Worm (Caenorhabditis elegans) whole organism, L4 larva: ENCODE data around the gene BE10.4.
A peak's percentile ranks its signal among the peaks of the same experiment; 100 is the strongest.

ENCODE experiments used
- F10B5.3 ChIP-seq: sonication (generic microtip); optimal IDR thresholded peaks from 2 replicates; lab custom pipeline; 2016; ENCODE audit warnings: mild to moderate bottlenecking, missing genetic modification characterization, missing compliant biosample characterization
- F26F4.8 ChIP-seq: fragments of 200-800 bp; sonication (Bioruptor generic); conservative IDR thresholded peaks from 2 replicates; pipeline ENCODE4 v1.3.6; 2022; ENCODE audit warnings: missing genetic modification characterization, missing compliant biosample characterization
- F37D6.2 ChIP-seq: sonication (generic microtip); optimal IDR thresholded peaks from 2 replicates; lab custom pipeline; 2016; ENCODE audit warnings: mild to moderate bottlenecking, missing genetic modification characterization, missing compliant biosample characterization
- F44E2.7 ChIP-seq: fragments of 200-800 bp; sonication (Bioruptor generic); IDR thresholded peaks from 2 replicates; pipeline ENCODE4 v2.1.2; 2022; ENCODE audit warnings: missing genetic modification characterization, missing compliant biosample characterization
- Y105C5A.15 ChIP-seq: fragments of 200-800 bp; sonication (Bioruptor generic); IDR thresholded peaks from 2 replicates; pipeline ENCODE4 v1.3.6; 2022; ENCODE audit warnings: missing genetic modification characterization, missing compliant biosample characterization
- Y48G9A.11 ChIP-seq: fragments of 200-800 bp; sonication (Bioruptor generic); IDR thresholded peaks from 2 replicates; pipeline ENCODE4 v1.3.6; 2022; ENCODE audit warnings: missing genetic modification reagents, missing genetic modification characterization, missing compliant biosample characterization
- Y75B8A.6 ChIP-seq: fragments of 200-800 bp; sonication (Bioruptor generic); IDR thresholded peaks from 2 replicates; pipeline ENCODE4 v1.3.6; 2022; ENCODE audit warnings: missing genetic modification reagents, missing genetic modification characterization, missing compliant biosample characterization
- aly-2 ChIP-seq: sonication (generic microtip); optimal IDR thresholded peaks from 2 replicates; lab custom pipeline; 2018; ENCODE audit warnings: missing biosample characterization, missing genetic modification characterization
- attf-4 ChIP-seq: sonication (generic microtip); optimal IDR thresholded peaks from 3 replicates; lab custom pipeline; 2017; ENCODE audit warnings: missing biosample characterization, missing genetic modification characterization
- ceh-44 ChIP-seq: fragments of 200-800 bp; sonication (Bioruptor generic); IDR thresholded peaks from 2 replicates; pipeline ENCODE4 v1.3.6; 2022; ENCODE audit warnings: missing genetic modification reagents, missing genetic modification characterization, missing compliant biosample characterization
- ceh-62 ChIP-seq: sonication (generic microtip); optimal IDR thresholded peaks from 2 replicates; lab custom pipeline; 2017; ENCODE audit warnings: missing biosample characterization, missing genetic modification characterization
- ceh-82 ChIP-seq: sonication (generic microtip); optimal IDR thresholded peaks from 2 replicates; lab custom pipeline; 2017; ENCODE audit warnings: missing biosample characterization, missing genetic modification characterization
- ces-1 ChIP-seq: fragments of 150-350 bp; sonication (generic microtip); optimal IDR thresholded peaks from 4 replicates; lab custom pipeline; 2014; ENCODE audit warnings: missing biosample characterization, missing genetic modification reagents, missing genetic modification characterization
- cey-2 ChIP-seq: sonication (generic microtip); optimal IDR thresholded peaks from 3 replicates; lab custom pipeline; 2017; ENCODE audit warnings: missing genetic modification characterization, mild to moderate bottlenecking, missing compliant biosample characterization, antibody characterized with exemption, borderline replicate concordance; ENCODE audit not compliant: insufficient read depth
- ctbp-1 ChIP-seq: fragments of 200-800 bp; sonication (Bioruptor generic); IDR thresholded peaks from 2 replicates; pipeline ENCODE4 v1.3.6; 2022; ENCODE audit warnings: missing genetic modification reagents, missing genetic modification characterization, missing compliant biosample characterization
- daf-12 ChIP-seq: fragments of 150-350 bp; optimal IDR thresholded peaks from 2 replicates; lab custom pipeline; 2014; ENCODE audit warnings: missing biosample characterization, missing genetic modification reagents, missing genetic modification characterization
- daf-19 ChIP-seq: fragments of 200-800 bp; sonication (Bioruptor generic); conservative IDR thresholded peaks from 2 replicates; pipeline ENCODE4 v1.3.6; 2022; ENCODE audit warnings: missing genetic modification characterization, missing compliant biosample characterization
- dmd-6 ChIP-seq: fragments of 200-800 bp; sonication (Bioruptor generic); IDR thresholded peaks from 2 replicates; pipeline ENCODE4 v1.3.6; 2022; ENCODE audit warnings: missing genetic modification reagents, missing genetic modification characterization, missing compliant biosample characterization
- dpl-1 ChIP-seq: fragments of 150-350 bp; optimal IDR thresholded peaks from 2 replicates; lab custom pipeline; 2014; ENCODE audit warnings: missing biosample characterization, missing genetic modification reagents, missing genetic modification characterization
- duxl-1 ChIP-seq: sonication (generic microtip); optimal IDR thresholded peaks from 2 replicates; lab custom pipeline; 2016; ENCODE audit warnings: mild to moderate bottlenecking, missing genetic modification characterization, moderate library complexity, missing compliant biosample characterization; ENCODE audit not compliant: poor library complexity
- dve-1 ChIP-seq: sonication (generic microtip); optimal IDR thresholded peaks from 2 replicates; lab custom pipeline; 2017; ENCODE audit warnings: antibody characterized with exemption, mild to moderate bottlenecking, missing genetic modification characterization, missing compliant biosample characterization; ENCODE audit not compliant: insufficient read depth
- egl-27 ChIP-seq: sonication (generic microtip); optimal IDR thresholded peaks from 3 replicates; lab custom pipeline; 2017; ENCODE audit warnings: missing biosample characterization, missing genetic modification reagents, missing genetic modification characterization
- gei-8 ChIP-seq: fragments of 200-800 bp; sonication (Bioruptor generic); optimal IDR thresholded peaks from 2 replicates; lab custom pipeline; 2018; ENCODE audit warnings: mild to moderate bottlenecking, missing genetic modification characterization, missing compliant biosample characterization
- hlh-30 ChIP-seq: sonication (generic microtip); optimal IDR thresholded peaks from 2 replicates; lab custom pipeline; 2017; ENCODE audit warnings: antibody characterized with exemption, mild to moderate bottlenecking, missing genetic modification characterization, missing compliant biosample characterization; ENCODE audit not compliant: insufficient read depth
- hmg-1.1 ChIP-seq: fragments of 200-800 bp; sonication (Bioruptor generic); IDR thresholded peaks from 2 replicates; pipeline ENCODE4 v1.3.6; 2022; ENCODE audit warnings: missing genetic modification reagents, missing genetic modification characterization, missing compliant biosample characterization
- jun-1 ChIP-seq: fragments of 150-350 bp; optimal IDR thresholded peaks from 2 replicates; lab custom pipeline; 2014; ENCODE audit warnings: missing biosample characterization, missing genetic modification reagents, missing genetic modification characterization
- lin-15B ChIP-seq: fragments of 150-350 bp; sonication (generic microtip); optimal IDR thresholded peaks from 3 replicates; lab custom pipeline; 2014; ENCODE audit warnings: missing biosample characterization, missing genetic modification characterization
- lir-3 ChIP-seq: sonication (generic microtip); optimal IDR thresholded peaks from 2 replicates; lab custom pipeline; 2016; ENCODE audit warnings: mild to moderate bottlenecking, missing genetic modification characterization, missing compliant biosample characterization
- lsy-2 ChIP-seq, 2 experiments: fragments of 150-350 bp in 1 of 2; sonication (generic microtip) in 1 of 2; optimal IDR thresholded peaks; 2 replicates each; lab custom pipeline; 2014 to 2017; ENCODE audit warnings: missing biosample characterization in 2 of 2, missing genetic modification characterization in 2 of 2
- mdt-29 ChIP-seq: fragments of 200-800 bp; sonication (Bioruptor generic); IDR thresholded peaks from 2 replicates; pipeline ENCODE4 v1.3.6; 2022; ENCODE audit warnings: missing genetic modification reagents, missing genetic modification characterization, missing compliant biosample characterization
- mes-2 ChIP-seq: sonication (generic microtip); optimal IDR thresholded peaks from 2 replicates; lab custom pipeline; 2016; ENCODE audit warnings: missing genotype, mild to moderate bottlenecking, missing genetic modification characterization, missing compliant biosample characterization; ENCODE audit not compliant: poor library complexity, severe bottlenecking
- mxl-2 ChIP-seq: fragments of 200-800 bp; sonication (Bioruptor generic); conservative IDR thresholded peaks from 2 replicates; pipeline ENCODE4 v1.3.6; 2022; ENCODE audit warnings: missing genetic modification reagents, missing genetic modification characterization, missing compliant biosample characterization
- nhr-102 ChIP-seq: sonication (generic microtip); optimal IDR thresholded peaks from 2 replicates; lab custom pipeline; 2016; ENCODE audit warnings: mild to moderate bottlenecking, missing genetic modification characterization, moderate library complexity, missing compliant biosample characterization
- nhr-237 ChIP-seq: sonication (generic microtip); optimal IDR thresholded peaks from 2 replicates; lab custom pipeline; 2017; ENCODE audit warnings: missing biosample characterization, missing genetic modification characterization
- nhr-25 ChIP-seq: sonication (generic microtip); optimal IDR thresholded peaks from 2 replicates; lab custom pipeline; 2017; ENCODE audit warnings: missing genetic modification characterization, mild to moderate bottlenecking, missing compliant biosample characterization, antibody characterized with exemption, moderate library complexity, borderline replicate concordance; ENCODE audit not compliant: insufficient read depth
- nhr-48 ChIP-seq: sonication (generic microtip); optimal IDR thresholded peaks from 2 replicates; lab custom pipeline; 2016; ENCODE audit warnings: mild to moderate bottlenecking, missing genetic modification characterization, missing compliant biosample characterization
- nhr-76 ChIP-seq: fragments of 150-350 bp; optimal IDR thresholded peaks from 2 replicates; lab custom pipeline; 2014; ENCODE audit warnings: missing biosample characterization, missing genetic modification characterization
- nhr-77 ChIP-seq: fragments of 150-350 bp; optimal IDR thresholded peaks from 2 replicates; lab custom pipeline; 2014; ENCODE audit warnings: missing biosample characterization, missing genetic modification characterization
- pha-4 ChIP-seq, 2 experiments: fragments of 150-350 bp in 1 of 2; fragments of 200-800 bp in 1 of 2; sonication (Bioruptor generic) in 1 of 2; IDR thresholded peaks in 1 of 2; optimal IDR thresholded peaks in 1 of 2; 2 replicates each; pipeline versions ENCODE4 v1.3.6 to Lab custom; 2014 to 2022; ENCODE audit warnings: missing genetic modification characterization in 2 of 2, missing genetic modification reagents in 2 of 2, missing biosample characterization in 1 of 2, missing compliant biosample characterization in 1 of 2
- rbr-2 ChIP-seq: sonication (generic microtip); optimal IDR thresholded peaks from 2 replicates; lab custom pipeline; 2016; ENCODE audit warnings: missing genotype, missing genetic modification characterization, missing compliant biosample characterization
- snpc-4 ChIP-seq: fragments of 150-350 bp; optimal IDR thresholded peaks from 2 replicates; lab custom pipeline; 2014; ENCODE audit warnings: missing biosample characterization, missing genetic modification characterization
- spr-1 ChIP-seq: sonication (generic microtip); optimal IDR thresholded peaks from 2 replicates; lab custom pipeline; 2016; ENCODE audit warnings: mild to moderate bottlenecking, missing genetic modification characterization, missing compliant biosample characterization
- spr-3 ChIP-seq: fragments of 200-800 bp; sonication (Bioruptor generic); optimal IDR thresholded peaks from 2 replicates; lab custom pipeline; 2018; ENCODE audit warnings: mild to moderate bottlenecking, missing genetic modification characterization, missing compliant biosample characterization
- tra-1 ChIP-seq: fragments of 200-800 bp; sonication (Bioruptor generic); IDR thresholded peaks from 2 replicates; pipeline ENCODE4 v1.3.6; 2022; ENCODE audit warnings: missing genetic modification reagents, missing genetic modification characterization, missing compliant biosample characterization
- unc-39 ChIP-seq: sonication (generic microtip); optimal IDR thresholded peaks from 2 replicates; lab custom pipeline; 2017; ENCODE audit warnings: missing biosample characterization, missing genetic modification characterization
- vab-7 ChIP-seq: fragments of 200-800 bp; sonication (Bioruptor generic); IDR thresholded peaks from 2 replicates; pipeline ENCODE4 v1.3.6; 2022; ENCODE audit warnings: missing genetic modification reagents, missing genetic modification characterization, missing compliant biosample characterization
- zfp-3 ChIP-seq: fragments of 200-800 bp; sonication (Bioruptor generic); conservative IDR thresholded peaks from 2 replicates; pipeline ENCODE4 v1.3.6; 2022; ENCODE audit warnings: missing genetic modification reagents, missing genetic modification characterization, missing compliant biosample characterization
- zip-2 ChIP-seq: fragments of 150-350 bp; optimal IDR thresholded peaks from 2 replicates; lab custom pipeline; 2014; ENCODE audit warnings: missing biosample characterization, missing genetic modification characterization
- ztf-11 ChIP-seq: fragments of 150-350 bp; optimal IDR thresholded peaks from 2 replicates; lab custom pipeline; 2014; ENCODE audit warnings: missing biosample characterization, missing genetic modification characterization
- ztf-7 ChIP-seq: fragments of 150-350 bp; optimal IDR thresholded peaks from 2 replicates; lab custom pipeline; 2014; ENCODE audit warnings: missing biosample characterization, missing genetic modification characterization

The BE10.4 gene

ce11 chrIII:12848981-12849589 is 35.8 kb downstream of the BE10.4 start:
- TF ChIP-seq ctbp-1 (GFP tag; lab: Robert Waterston, UW) = no peak
- TF ChIP-seq unc-39 = no peak
- peak; percentile 17 for TF ChIP-seq snpc-4 (tag; lab: Kevin White, UChicago)
- TF ChIP-seq nhr-102 = no peak
- TF ChIP-seq jun-1 (tag; lab: Kevin White, UChicago) = no peak
- no peak for TF ChIP-seq spr-3 (GFP tag; lab: Kevin White, UChicago)
- TF ChIP-seq nhr-77 (tag; lab: Kevin White, UChicago) = no peak
- peak; percentile 19 for TF ChIP-seq nhr-25 (tag; lab: Kevin White, UChicago)
- no peak for TF ChIP-seq duxl-1 (tag; lab: Kevin White, UChicago)
- peak; percentile 39 for TF ChIP-seq cey-2
- TF ChIP-seq lir-3 (tag; lab: Kevin White, UChicago) = no peak
- TF ChIP-seq mxl-2 = no peak
- peak; percentile 60 for TF ChIP-seq hlh-30 (tag; lab: Kevin White, UChicago)
- no peak for TF ChIP-seq lin-15B
- TF ChIP-seq gei-8 (GFP tag; lab: Kevin White, UChicago) = no peak
- no peak for TF ChIP-seq nhr-237 (tag; lab: Kevin White, UChicago)
- no peak for TF ChIP-seq dpl-1 (GFP tag; lab: Kevin White, UChicago)
- no peak for TF ChIP-seq zip-2
- TF ChIP-seq daf-12 (tag; lab: Kevin White, UChicago) = no peak
- no peak for TF ChIP-seq ceh-62 (tag; lab: Kevin White, UChicago)
- no peak for TF ChIP-seq ceh-44 (GFP tag; lab: Robert Waterston, UW)
- TF ChIP-seq mdt-29 (GFP tag; lab: Robert Waterston, UW) = no peak
- TF ChIP-seq dve-1 (tag; lab: Kevin White, UChicago) = peak; percentile 67
- TF ChIP-seq pha-4 (GFP tag; IDR thresholded peaks at IDR 0.05; lab: Robert Waterston, UW) = no peak
- TF ChIP-seq pha-4 (tag; optimal IDR thresholded peaks at IDR 0.05; lab: Kevin White, UChicago) = no peak
- TF ChIP-seq attf-4 = no peak
- no peak for TF ChIP-seq Y105C5A.15 (GFP tag; lab: Robert Waterston, UW)
- peak; percentile 39 for TF ChIP-seq nhr-48 (tag; lab: Kevin White, UChicago)
- TF ChIP-seq spr-1 (tag; lab: Kevin White, UChicago) = no peak
- no peak for TF ChIP-seq mes-2 (tag; lab: Kevin White, UChicago)
- TF ChIP-seq lsy-2 (tag; optimal IDR thresholded peaks at IDR 0.05; lab: Kevin White, UChicago) = peak in 1 of 2 experiments; percentile 45
- no peak for TF ChIP-seq F26F4.8
- TF ChIP-seq ztf-11 = no peak
- TF ChIP-seq Y75B8A.6 (GFP tag; lab: Robert Waterston, UW) = no peak
- no peak for TF ChIP-seq ceh-82 (tag; lab: Kevin White, UChicago)
- TF ChIP-seq vab-7 (GFP tag; lab: Robert Waterston, UW) = no peak
- TF ChIP-seq tra-1 (GFP tag; lab: Robert Waterston, UW) = 0 out of 2 replicates have a peak, but pooled peaks have one; percentile 12
- no peak for TF ChIP-seq zfp-3 (GFP tag; lab: Robert Waterston, UW)
- no peak for TF ChIP-seq Y48G9A.11 (GFP tag; lab: Robert Waterston, UW)
- TF ChIP-seq nhr-76 = no peak
- TF ChIP-seq egl-27 (tag; lab: Kevin White, UChicago) = no peak
- no peak for TF ChIP-seq ztf-7 (tag; lab: Kevin White, UChicago)
- TF ChIP-seq hmg-1.1 (GFP tag; lab: Robert Waterston, UW) = no peak
- TF ChIP-seq daf-19 (GFP tag; lab: Robert Waterston, UW) = no peak
- TF ChIP-seq ces-1 (GFP tag; lab: Kevin White, UChicago) = no peak
- TF ChIP-seq rbr-2 = no peak
- TF ChIP-seq F44E2.7 (GFP tag; lab: Robert Waterston, UW) = no peak
- TF ChIP-seq dmd-6 (GFP tag; lab: Robert Waterston, UW) = peak; percentile 35; the same call in 1 of the 2 replicates
- no peak for TF ChIP-seq aly-2 (tag; lab: Kevin White, UChicago)
- no peak for TF ChIP-seq F10B5.3 (tag; lab: Kevin White, UChicago)
- TF ChIP-seq F37D6.2 (tag; lab: Kevin White, UChicago) = no peak
